Worm (Caenorhabditis elegans): ENCODE results near the gene F58H1.6.

DNA sequence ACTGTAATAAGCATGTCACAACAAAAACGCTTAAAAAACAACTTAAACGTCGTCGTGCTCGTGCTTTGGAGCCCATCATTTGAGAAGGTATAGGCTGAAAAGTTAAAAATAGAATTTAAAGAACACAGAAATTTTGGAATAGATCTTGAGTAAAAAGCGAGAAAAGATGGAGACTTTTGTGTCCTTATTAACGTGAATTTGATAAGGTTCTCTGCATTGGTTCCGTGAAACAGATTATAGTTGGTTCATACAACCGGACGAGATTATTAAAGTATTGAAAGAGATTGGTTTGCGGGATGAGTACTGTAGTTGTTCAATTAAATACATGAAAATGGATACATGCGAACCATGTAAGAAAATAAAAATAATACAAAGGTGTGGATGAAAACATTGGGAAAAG is 4.7 kb upstream of the F58H1.6 start, which contains the start of gene gpla-1:
- TF ChIP-seq flh-1 (GFP tag; optimal IDR thresholded peaks at IDR 0.05): no peak
- no peak for TF ChIP-seq nhr-12 (tag; optimal IDR thresholded peaks at IDR 0.05)
- no peak for TF ChIP-seq blmp-1 (tag; optimal IDR thresholded peaks at IDR 0.05)
- TF ChIP-seq pha-4 (tag; optimal IDR thresholded peaks at IDR 0.05): no peak
- no peak for TF ChIP-seq bed-3 (GFP tag; optimal IDR thresholded peaks at IDR 0.05)
- no peak for TF ChIP-seq unc-39 (tag; optimal IDR thresholded peaks at IDR 0.05)
- no peak for TF ChIP-seq ztf-11 (tag; optimal IDR thresholded peaks at IDR 0.05)
- TF ChIP-seq nhr-76 (tag; optimal IDR thresholded peaks at IDR 0.05): no peak
- TF ChIP-seq unc-62 (GFP tag; optimal IDR thresholded peaks at IDR 0.05): no peak
